Fruit fly (Drosophila melanogaster) whole organism, adult: ENCODE measurements around the gene Prosalpha3T.

Experiments used
- Crg-1 ChIP-seq: fragments of 200-800 bp; sonication (Bioruptor generic); optimal IDR thresholded peaks from 2 replicates; lab custom pipeline; 2016; ENCODE audit warnings: missing biosample characterization, missing genetic modification characterization
- pad ChIP-seq: fragments of 200-800 bp; sonication (Bioruptor generic); optimal IDR thresholded peaks from 3 replicates; lab custom pipeline; 2017; ENCODE audit warnings: missing biosample characterization, missing genetic modification characterization, mild to moderate bottlenecking, moderate library complexity, missing genetic modification reagents

DNA sequence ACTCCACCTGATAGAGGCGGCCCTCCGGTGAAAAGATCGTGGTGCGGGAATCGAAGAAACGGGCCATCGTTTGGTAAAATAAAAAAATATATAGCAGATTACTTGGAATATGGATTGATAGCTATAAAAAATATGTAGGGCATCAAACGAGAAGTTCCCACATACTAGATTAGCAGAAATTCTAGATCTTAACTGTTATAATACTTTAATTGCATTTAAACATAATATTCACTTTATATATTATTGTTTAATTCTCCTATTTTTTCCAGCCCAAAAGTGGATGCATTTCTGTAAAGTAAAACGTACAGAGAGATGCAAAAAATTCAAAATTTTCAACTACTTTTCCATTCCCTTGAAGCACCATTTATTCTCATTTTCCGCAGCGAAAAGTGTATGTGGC lies at the start of gene Prosalpha3T:
- no peak for TF ChIP-seq pad (GFP tag; lab: Kevin White, UChicago)
- TF ChIP-seq Crg-1 = no peak
